Worm (Caenorhabditis elegans): ENCODE measurements around the gene sars-2.
"Not testable (repeated sequence)": the region's sequence is repeated elsewhere in the genome, so short reads cannot be mapped to it uniquely, and the experiment has no call there.

DNA sequence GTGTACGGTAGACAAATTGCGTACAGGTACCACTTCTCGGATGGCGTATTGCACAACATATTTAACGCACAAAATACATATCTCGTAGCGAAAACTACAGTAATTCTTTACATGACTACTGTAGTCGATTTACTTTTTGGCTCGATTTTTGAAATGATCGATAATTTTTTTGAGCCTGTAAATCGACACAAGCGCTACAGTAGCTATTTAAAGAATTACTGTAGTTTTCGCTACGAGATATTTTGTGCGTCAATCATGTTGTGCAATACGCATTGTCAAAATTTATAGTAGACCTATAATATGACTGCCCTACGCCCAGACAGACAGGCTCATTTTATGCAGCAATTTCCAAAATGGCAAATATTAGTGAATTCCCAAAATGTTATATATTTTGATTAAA, 9.3 kb upstream of the sars-2 start, which contains the start of gene W03B1.5:
- not testable (repeated sequence) for TF ChIP-seq pha-4 (tag; optimal IDR thresholded peaks at IDR 0.05); F13H6.1 (tag; optimal IDR thresholded peaks at IDR 0.05); fkh-10 (GFP tag; optimal IDR thresholded peaks at IDR 0.05); ceh-31 (tag; optimal IDR thresholded peaks at IDR 0.05); hlh-15 (tag; optimal IDR thresholded peaks at IDR 0.05); pat-9 (tag; optimal IDR thresholded peaks at IDR 0.05); nhr-11 (tag; optimal IDR thresholded peaks at IDR 0.05); C08G9.2 (tag; optimal IDR thresholded peaks at IDR 0.05)
